Fruit fly (Drosophila melanogaster) whole organism, embryonic: ENCODE measurements around the gene CG32984.

Source experiments
- CG12071 ChIP-seq: fragments of 200-800 bp; sonication (Bioruptor generic); optimal IDR thresholded peaks from 3 replicates; lab custom pipeline; 2018; ENCODE audit warnings: missing biosample characterization, mild to moderate bottlenecking, missing genetic modification characterization
- CG13624 ChIP-seq: fragments of 200-800 bp; sonication (Bioruptor generic); optimal IDR thresholded peaks from 2 replicates; lab custom pipeline; 2016; ENCODE audit warnings: missing biosample characterization, missing genetic modification characterization
- CG13894 ChIP-seq: fragments of 200-800 bp; sonication (Bioruptor generic); optimal IDR thresholded peaks from 3 replicates; lab custom pipeline; 2018; ENCODE audit warnings: missing biosample characterization, mild to moderate bottlenecking, missing genetic modification characterization, moderate library complexity
- CG15696 ChIP-seq: fragments of 200-800 bp; sonication (Bioruptor generic); optimal IDR thresholded peaks from 2 replicates; lab custom pipeline; 2019; ENCODE audit warnings: missing biosample characterization, mild to moderate bottlenecking, missing genetic modification characterization, moderate library complexity
- CG16815 ChIP-seq: fragments of 200-800 bp; sonication (Bioruptor generic); optimal IDR thresholded peaks from 3 replicates; lab custom pipeline; 2017; ENCODE audit warnings: missing biosample characterization, mild to moderate bottlenecking, missing genetic modification characterization
- CG16863 ChIP-seq: fragments of 200-800 bp; sonication (Bioruptor generic); optimal IDR thresholded peaks from 3 replicates; lab custom pipeline; 2016; ENCODE audit warnings: missing biosample characterization, missing genetic modification characterization
- CG18599 ChIP-seq: fragments of 200-800 bp; sonication (Bioruptor generic); optimal IDR thresholded peaks from 3 replicates; lab custom pipeline; 2017; ENCODE audit warnings: missing biosample characterization, missing genetic modification characterization, mild to moderate bottlenecking, moderate library complexity, missing genetic modification reagents
- CG18764 ChIP-seq: fragments of 200-800 bp; sonication (Bioruptor generic); optimal IDR thresholded peaks from 3 replicates; lab custom pipeline; 2016; ENCODE audit warnings: missing biosample characterization, missing genetic modification characterization
- CG2199 ChIP-seq: fragments of 200-800 bp; sonication (Bioruptor generic); IDR thresholded peaks from 3 replicates; pipeline ENCODE4 v1.3.6; 2022; ENCODE audit warnings: missing biosample characterization, missing genetic modification characterization
- CG2678 ChIP-seq: fragments of 200-800 bp; sonication (Bioruptor generic); optimal IDR thresholded peaks from 3 replicates; lab custom pipeline; 2019; ENCODE audit warnings: missing biosample characterization, mild to moderate bottlenecking, missing genetic modification characterization, moderate library complexity
- CG2889 ChIP-seq: fragments of 200-800 bp; sonication (Bioruptor generic); IDR thresholded peaks from 3 replicates; pipeline ENCODE4 v1.3.6; 2022; ENCODE audit warnings: missing biosample characterization, missing genetic modification characterization
- CG3281 ChIP-seq: fragments of 200-800 bp; sonication (Bioruptor generic); optimal IDR thresholded peaks from 3 replicates; lab custom pipeline; 2017; ENCODE audit warnings: missing biosample characterization, mild to moderate bottlenecking, missing genetic modification characterization
- CG34376 ChIP-seq: fragments of 200-800 bp; sonication (Bioruptor generic); optimal IDR thresholded peaks from 2 replicates; lab custom pipeline; 2018; ENCODE audit warnings: missing biosample characterization, mild to moderate bottlenecking, missing genetic modification characterization
- CG4730 ChIP-seq: fragments of 200-800 bp; sonication (Bioruptor generic); IDR thresholded peaks from 2 replicates; pipeline ENCODE4 v1.3.6; 2022; ENCODE audit warnings: missing biosample characterization, missing genetic modification characterization
- CG7963 ChIP-seq: fragments of 200-800 bp; sonication (Bioruptor generic); IDR thresholded peaks from 3 replicates; pipeline ENCODE4 v1.3.6; 2022; ENCODE audit warnings: missing biosample characterization, missing genetic modification characterization; ENCODE audit not compliant: partially characterized antibody
- CG8359 ChIP-seq: fragments of 200-800 bp; sonication (Bioruptor generic); optimal IDR thresholded peaks from 2 replicates; lab custom pipeline; 2017; ENCODE audit warnings: missing biosample characterization, mild to moderate bottlenecking, missing genetic modification characterization, borderline replicate concordance
- CG8924 ChIP-seq: fragments of 200-800 bp; optimal IDR thresholded peaks from 3 replicates; lab custom pipeline; 2019; ENCODE audit warnings: missing biosample characterization, mild to moderate bottlenecking, missing genetic modification characterization, moderate library complexity
- CG8944 ChIP-seq: fragments of 200-800 bp; sonication (Bioruptor generic); optimal IDR thresholded peaks from 3 replicates; lab custom pipeline; 2016; ENCODE audit warnings: missing biosample characterization, missing genetic modification characterization
- CG9437 ChIP-seq: fragments of 200-800 bp; sonication (Bioruptor generic); optimal IDR thresholded peaks from 2 replicates; lab custom pipeline; 2018; ENCODE audit warnings: missing biosample characterization, mild to moderate bottlenecking, missing genetic modification characterization
- CG9876 ChIP-seq: fragments of 200-800 bp; sonication (Bioruptor generic); optimal IDR thresholded peaks from 2 replicates; lab custom pipeline; 2016; ENCODE audit warnings: missing biosample characterization, missing genetic modification characterization
- Dip2 ChIP-seq: fragments of 200-800 bp; sonication (Bioruptor generic); IDR thresholded peaks from 2 replicates; pipeline ENCODE4 v1.3.6; 2022; ENCODE audit warnings: missing biosample characterization, missing genetic modification characterization
- Elba2 ChIP-seq: fragments of 200-800 bp; sonication (Bioruptor generic); optimal IDR thresholded peaks from 3 replicates; lab custom pipeline; 2016; ENCODE audit warnings: missing biosample characterization, missing genetic modification characterization
- GATAe ChIP-seq: fragments of 200-800 bp; sonication (Bioruptor generic); conservative IDR thresholded peaks from 2 replicates; pipeline ENCODE4 v1.3.6; 2022; ENCODE audit warnings: missing biosample characterization, missing genetic modification characterization
- Lim3 ChIP-seq: fragments of 200-800 bp; sonication (Bioruptor generic); IDR thresholded peaks from 2 replicates; pipeline ENCODE4 v1.3.6; 2022; ENCODE audit warnings: missing biosample characterization, missing genetic modification characterization
- Ptx1 ChIP-seq: fragments of 200-800 bp; sonication (Bioruptor generic); IDR thresholded peaks from 2 replicates; pipeline ENCODE4 v1.3.6; 2022; ENCODE audit warnings: missing biosample characterization, missing genetic modification characterization
- Rfx ChIP-seq: fragments of 200-800 bp; sonication (Bioruptor generic); IDR thresholded peaks from 2 replicates; pipeline ENCODE4 v1.3.6; 2022; ENCODE audit warnings: missing biosample characterization, missing genetic modification characterization
- Side ChIP-seq: fragments of 200-800 bp; sonication (Bioruptor generic); optimal IDR thresholded peaks from 2 replicates; lab custom pipeline; 2016; ENCODE audit warnings: missing biosample characterization, missing genetic modification characterization
- Sry-δ ChIP-seq: fragments of 200-800 bp; sonication (Bioruptor generic); optimal IDR thresholded peaks from 2 replicates; lab custom pipeline; 2016; ENCODE audit warnings: missing biosample characterization, missing genetic modification characterization
- Trl ChIP-seq, 3 experiments: fragments of >200 bp in 2 of 3; fragments of 200-800 bp in 1 of 3; sonication (Bioruptor generic) in 1 of 3; optimal IDR thresholded peaks; 2 replicates in 1 of 3; 3 replicates in 2 of 3; lab custom pipeline; 2016 to 2017; ENCODE audit warnings: missing biosample characterization in 1 of 3, missing genetic modification characterization in 1 of 3
- Xbp1 ChIP-seq: fragments of 200-800 bp; sonication (Bioruptor generic); optimal IDR thresholded peaks from 3 replicates; lab custom pipeline; 2016; ENCODE audit warnings: missing biosample characterization, mild to moderate bottlenecking, missing genetic modification characterization
- ash1 ChIP-seq: fragments of 200-800 bp; sonication (Bioruptor generic); optimal IDR thresholded peaks from 2 replicates; lab custom pipeline; 2018; ENCODE audit warnings: missing biosample characterization, mild to moderate bottlenecking, missing genetic modification characterization
- caup ChIP-seq: fragments of 200-800 bp; sonication (Bioruptor generic); optimal IDR thresholded peaks from 3 replicates; lab custom pipeline; 2017; ENCODE audit warnings: missing biosample characterization, mild to moderate bottlenecking, missing genetic modification characterization, moderate library complexity; ENCODE audit not compliant: severe bottlenecking
- chif ChIP-seq, 2 experiments: fragments of 200-800 bp; sonication (Bioruptor generic); optimal IDR thresholded peaks; 3 replicates each; lab custom pipeline; 2016; ENCODE audit warnings: missing biosample characterization in 2 of 2, missing genetic modification characterization in 2 of 2
- crc ChIP-seq: fragments of 200-800 bp; sonication (Bioruptor generic); optimal IDR thresholded peaks from 2 replicates; lab custom pipeline; 2016; ENCODE audit warnings: missing biosample characterization, missing genetic modification characterization
- dpn ChIP-seq, 2 experiments: fragments of 200-800 bp; sonication (Bioruptor generic); optimal IDR thresholded peaks; 3 replicates each; lab custom pipeline; 2016; ENCODE audit warnings: missing biosample characterization in 2 of 2, missing genetic modification characterization in 2 of 2
- emc ChIP-seq: fragments of 200-800 bp; sonication (Bioruptor generic); optimal IDR thresholded peaks from 2 replicates; lab custom pipeline; 2016; ENCODE audit warnings: missing biosample characterization, missing genetic modification characterization
- gcm ChIP-seq: fragments of 200-800 bp; sonication (Bioruptor generic); optimal IDR thresholded peaks from 2 replicates; lab custom pipeline; 2019; ENCODE audit warnings: missing biosample characterization, mild to moderate bottlenecking, missing genetic modification characterization, moderate library complexity
- ham ChIP-seq: fragments of 200-800 bp; sonication (Bioruptor generic); IDR thresholded peaks from 2 replicates; pipeline ENCODE4 v1.3.6; 2022; ENCODE audit warnings: missing biosample characterization, missing genetic modification characterization
- hkb ChIP-seq, 2 experiments: fragments of 200-800 bp in 1 of 2; fragments of >200 bp in 1 of 2; sonication (Bioruptor generic) in 1 of 2; IDR thresholded peaks in 1 of 2; optimal IDR thresholded peaks in 1 of 2; 2 replicates each; pipeline versions ENCODE4 v1.3.6 to Lab custom; 2017 to 2022; ENCODE audit warnings: missing biosample characterization in 1 of 2, missing genetic modification characterization in 1 of 2
- hth ChIP-seq: fragments of >200 bp; optimal IDR thresholded peaks from 2 replicates; lab custom pipeline; 2017; ENCODE audit warnings: inconsistent platforms
- ind ChIP-seq: fragments of 200-800 bp; sonication (Bioruptor generic); optimal IDR thresholded peaks from 3 replicates; lab custom pipeline; 2016; ENCODE audit warnings: missing biosample characterization, missing genetic modification characterization
- oc ChIP-seq: fragments of 200-800 bp; sonication (Bioruptor generic); optimal IDR thresholded peaks from 2 replicates; lab custom pipeline; 2018; ENCODE audit warnings: missing biosample characterization, mild to moderate bottlenecking, missing genetic modification characterization, moderate library complexity
- pzg ChIP-seq: fragments of 200-800 bp; sonication (Bioruptor generic); optimal IDR thresholded peaks from 3 replicates; lab custom pipeline; 2018; ENCODE audit warnings: missing biosample characterization, mild to moderate bottlenecking, missing genetic modification characterization, moderate library complexity
- schlank ChIP-seq: fragments of 200-800 bp; sonication (Bioruptor generic); optimal IDR thresholded peaks from 2 replicates; lab custom pipeline; 2018; ENCODE audit warnings: missing biosample characterization, mild to moderate bottlenecking, missing genetic modification characterization
- toy ChIP-seq: fragments of 200-800 bp; sonication (Bioruptor generic); IDR thresholded peaks from 2 replicates; pipeline ENCODE4 v1.3.6; 2022; ENCODE audit warnings: missing biosample characterization, missing genetic modification characterization
- unpg ChIP-seq: fragments of 200-800 bp; sonication (Bioruptor generic); optimal IDR thresholded peaks from 3 replicates; lab custom pipeline; 2018; ENCODE audit warnings: missing biosample characterization, mild to moderate bottlenecking, missing genetic modification characterization, moderate library complexity
- vnd ChIP-seq: fragments of 200-800 bp; sonication (Bioruptor generic); IDR thresholded peaks from 3 replicates; pipeline ENCODE4 v1.3.6; 2022; ENCODE audit warnings: missing biosample characterization, missing genetic modification characterization; ENCODE audit not compliant: partially characterized antibody

Gene CG32984

dm6 chr2L:8952194-8953037, 12.3 kb upstream of the CG32984 start (continued):
- peak; percentile 29 for TF ChIP-seq CG18764 (GFP tag; lab: Kevin White, UChicago)
- peak; percentile 39 for TF ChIP-seq CG9876 (GFP tag; lab: Kevin White, UChicago)
- TF ChIP-seq CG2889 = no peak
- 0 out of 3 replicates have a peak, but pooled peaks have one; percentile 18 for TF ChIP-seq CG7963 (GFP tag; lab: Robert Waterston, UW)
- peak; percentile 30 for TF ChIP-seq CG34376
- TF ChIP-seq GATAe (GFP tag; lab: Robert Waterston, UW) = peak; percentile 44; the same call in 1 of the 2 replicates
- TF ChIP-seq schlank = peak; percentile 5
- TF ChIP-seq caup (GFP tag; lab: Kevin White, UChicago) = peak; percentile 38
- peak; percentile 46 for TF ChIP-seq Side
- peak; percentile 16 for TF ChIP-seq CG9437 (GFP tag; lab: Kevin White, UChicago)
- TF ChIP-seq Trl (optimal IDR thresholded peaks at IDR 0.05; lab: Kevin White, UChicago) = no peak
- TF ChIP-seq Trl (GFP tag; optimal IDR thresholded peaks at IDR 0.05; lab: Kevin White, UChicago) = no peak
- TF ChIP-seq CG8359 (GFP tag; lab: Kevin White, UChicago) = no peak
- peak; percentile 2 for TF ChIP-seq CG15696 (tag; lab: Kevin White, UChicago)
- TF ChIP-seq hth (lab: Kevin White, UChicago) = no peak
- peak; percentile 25 to 69 for TF ChIP-seq dpn (GFP tag; optimal IDR thresholded peaks at IDR 0.05; lab: Kevin White, UChicago)
- no peak for TF ChIP-seq hkb (optimal IDR thresholded peaks at IDR 0.05; lab: Kevin White, UChicago)
- TF ChIP-seq hkb (GFP tag; IDR thresholded peaks at IDR 0.05; lab: Robert Waterston, UW) = peak; percentile 66
- peak; percentile 28 for TF ChIP-seq Xbp1 (GFP tag; lab: Kevin White, UChicago)
- peak; percentile 42 for TF ChIP-seq unpg (GFP tag; lab: Kevin White, UChicago)
- TF ChIP-seq oc (tag; lab: Kevin White, UChicago) = no peak
- TF ChIP-seq Rfx (GFP tag; lab: Robert Waterston, UW) = peak; percentile 71
- TF ChIP-seq Dip2 (GFP tag; lab: Robert Waterston, UW) = no peak
- TF ChIP-seq Elba2 = peak; percentile 26
- TF ChIP-seq CG2678 (tag; lab: Kevin White, UChicago) = peak; percentile 47
- peak; percentile 58 for TF ChIP-seq Ptx1
- TF ChIP-seq CG13624 (GFP tag; lab: Kevin White, UChicago) = peak; percentile 37
- peak; percentile 34 for TF ChIP-seq CG8924 (tag; lab: Kevin White, UChicago)
- peak; percentile 35 for TF ChIP-seq ind (GFP tag; lab: Kevin White, UChicago)
- no peak for TF ChIP-seq ham (GFP tag; lab: Robert Waterston, UW)
- peak; percentile 28 for TF ChIP-seq CG3281 (GFP tag; lab: Kevin White, UChicago)
- TF ChIP-seq CG4730 (GFP tag; lab: Robert Waterston, UW) = 0 out of 2 replicates have a peak, but pooled peaks have one; percentile 26
- peak; percentile 27 for TF ChIP-seq CG16815 (GFP tag; lab: Kevin White, UChicago)
- peak; percentile 9 for TF ChIP-seq pzg (GFP tag; lab: Kevin White, UChicago)
- TF ChIP-seq crc (GFP tag; lab: Kevin White, UChicago) = no peak
- peak; percentile 30 for TF ChIP-seq CG12071 (GFP tag; lab: Kevin White, UChicago)
- no peak for TF ChIP-seq Lim3 (GFP tag; lab: Robert Waterston, UW)
- peak; percentile 17 for TF ChIP-seq CG13894 (tag; lab: Kevin White, UChicago)
- TF ChIP-seq ash1 (GFP tag; lab: Kevin White, UChicago) = no peak
- TF ChIP-seq CG16863 = peak; percentile 6
- TF ChIP-seq CG8944 (GFP tag; lab: Kevin White, UChicago) = peak; percentile 33
- peak; percentile 79 for TF ChIP-seq CG18599 (GFP tag; lab: Kevin White, UChicago)
- TF ChIP-seq toy (GFP tag; lab: Robert Waterston, UW) = no peak
- TF ChIP-seq gcm (GFP tag; lab: Kevin White, UChicago) = no peak
- peak; percentile 59; the same call in 1 of the 3 replicates for TF ChIP-seq vnd
- no peak for TF ChIP-seq emc (GFP tag; lab: Kevin White, UChicago)
- TF ChIP-seq CG2199 = peak; percentile 85
- peak; percentile 10 for TF ChIP-seq Sry-δ (GFP tag; lab: Kevin White, UChicago)
- TF ChIP-seq chif (GFP tag; optimal IDR thresholded peaks at IDR 0.05; lab: Kevin White, UChicago) = peak in 1 of 2 experiments; percentile 52
